Worm (Caenorhabditis elegans) whole organism, L2 larva: ENCODE measurements around the gene C46A5.6.

Experiments used
- F13H6.1 ChIP-seq: sonication (generic microtip); optimal IDR thresholded peaks from 2 replicates; lab custom pipeline; 2016; ENCODE audit warnings: missing genetic modification characterization, missing compliant biosample characterization
- R02D3.7 ChIP-seq: fragments of 150-350 bp; optimal IDR thresholded peaks from 2 replicates; lab custom pipeline; 2014; ENCODE audit warnings: missing biosample characterization, missing genetic modification characterization
- alr-1 ChIP-seq: fragments of 150-350 bp; optimal IDR thresholded peaks from 2 replicates; lab custom pipeline; 2014; ENCODE audit warnings: missing biosample characterization, missing genetic modification characterization
- aly-2 ChIP-seq: fragments of 150-350 bp; optimal IDR thresholded peaks from 2 replicates; lab custom pipeline; 2014; ENCODE audit warnings: missing biosample characterization, missing genetic modification characterization
- ama-1 ChIP-seq: fragments of 150-350 bp; optimal IDR thresholded peaks from 2 replicates; lab custom pipeline; 2018; ENCODE audit warnings: inconsistent platforms
- ceh-82 ChIP-seq: fragments of 150-350 bp; optimal IDR thresholded peaks from 2 replicates; lab custom pipeline; 2014; ENCODE audit warnings: missing biosample characterization, missing genetic modification characterization
- crh-2 ChIP-seq: sonication (generic microtip); optimal IDR thresholded peaks from 2 replicates; lab custom pipeline; 2017; ENCODE audit warnings: missing biosample characterization, missing genetic modification characterization
- elt-1 ChIP-seq: fragments of 150-350 bp; optimal IDR thresholded peaks from 2 replicates; lab custom pipeline; 2014; ENCODE audit warnings: missing biosample characterization, missing genetic modification characterization
- fos-1 ChIP-seq: fragments of 150-350 bp; optimal IDR thresholded peaks from 2 replicates; lab custom pipeline; 2014; ENCODE audit warnings: missing biosample characterization, missing genetic modification characterization
- lsy-2 ChIP-seq, 2 experiments: fragments of 150-350 bp in 1 of 2; sonication (generic microtip) in 1 of 2; optimal IDR thresholded peaks; 2 replicates each; lab custom pipeline; 2014 to 2017; ENCODE audit warnings: missing biosample characterization in 2 of 2, missing genetic modification characterization in 2 of 2
- mab-5 ChIP-seq: fragments of 150-350 bp; optimal IDR thresholded peaks from 2 replicates; lab custom pipeline; 2014; ENCODE audit warnings: missing biosample characterization, missing genetic modification characterization
- mbf-1 ChIP-seq: sonication (generic microtip); optimal IDR thresholded peaks from 2 replicates; lab custom pipeline; 2017; ENCODE audit warnings: missing biosample characterization, missing genetic modification characterization
- nhr-129 ChIP-seq: fragments of 150-350 bp; optimal IDR thresholded peaks from 2 replicates; lab custom pipeline; 2014; ENCODE audit warnings: missing biosample characterization, missing genetic modification characterization
- nhr-23 ChIP-seq: fragments of 150-350 bp; optimal IDR thresholded peaks from 2 replicates; lab custom pipeline; 2014; ENCODE audit warnings: missing biosample characterization, missing genetic modification reagents, missing genetic modification characterization
- nhr-237 ChIP-seq: fragments of 150-350 bp; optimal IDR thresholded peaks from 2 replicates; lab custom pipeline; 2014; ENCODE audit warnings: missing biosample characterization, missing genetic modification characterization
- nhr-6 ChIP-seq: fragments of 150-350 bp; optimal IDR thresholded peaks from 2 replicates; lab custom pipeline; 2014; ENCODE audit warnings: missing biosample characterization, missing genetic modification characterization
- skn-1 ChIP-seq: sonication (generic microtip); optimal IDR thresholded peaks from 2 replicates; lab custom pipeline; 2017; ENCODE audit warnings: missing biosample characterization, missing genetic modification characterization
- sma-9 ChIP-seq, 2 experiments: fragments of 150-350 bp in 1 of 2; sonication (generic microtip) in 1 of 2; optimal IDR thresholded peaks; 2 replicates each; lab custom pipeline; 2014 to 2016; ENCODE audit warnings: missing genetic modification characterization in 2 of 2, mild to moderate bottlenecking in 1 of 2, missing biosample characterization in 1 of 2, missing compliant biosample characterization in 1 of 2, missing genetic modification reagents in 1 of 2, moderate library complexity in 1 of 2
- unc-39 ChIP-seq: fragments of 150-350 bp; optimal IDR thresholded peaks from 2 replicates; lab custom pipeline; 2014; ENCODE audit warnings: missing biosample characterization, missing genetic modification characterization
- unc-55 ChIP-seq: fragments of 150-350 bp; sonication (generic microtip); optimal IDR thresholded peaks from 3 replicates; lab custom pipeline; 2014; ENCODE audit warnings: missing biosample characterization, missing genetic modification reagents, missing genetic modification characterization
- unc-62 ChIP-seq: fragments of 150-350 bp; optimal IDR thresholded peaks from 2 replicates; lab custom pipeline; 2014; ENCODE audit warnings: missing biosample characterization, missing genetic modification reagents, missing genetic modification characterization
- zag-1 ChIP-seq: fragments of 150-350 bp; optimal IDR thresholded peaks from 2 replicates; lab custom pipeline; 2014; ENCODE audit warnings: missing biosample characterization, missing genetic modification characterization
- ztf-1 ChIP-seq: fragments of 200-800 bp; sonication (Bioruptor generic); conservative IDR thresholded peaks from 2 replicates; pipeline ENCODE4 v1.3.6; 2022; ENCODE audit warnings: missing genetic modification characterization, missing compliant biosample characterization
- ztf-11 ChIP-seq: sonication (generic microtip); optimal IDR thresholded peaks from 2 replicates; lab custom pipeline; 2017; ENCODE audit warnings: missing biosample characterization, missing genetic modification characterization
- ztf-4 ChIP-seq: fragments of 150-350 bp; optimal IDR thresholded peaks from 2 replicates; lab custom pipeline; 2014; ENCODE audit warnings: missing biosample characterization, missing genetic modification characterization

The C46A5.6 gene

ce11 chrIV:7724912-7725311 lies 38.7 kb downstream of the C46A5.6 start:
- TF ChIP-seq unc-55 (GFP tag; lab: Kevin White, UChicago), result peak; percentile 32
- peak; percentile 64 for TF ChIP-seq mab-5 (tag; lab: Kevin White, UChicago)
- TF ChIP-seq skn-1, result no peak
- TF ChIP-seq fos-1, result no peak

- TF ChIP-seq aly-2 (no peak), mab-5 (tag; lab: Kevin White, UChicago) (peak; percentile 48), unc-55 (GFP tag; lab: Kevin White, UChicago) (no peak), lsy-2 (tag; optimal IDR thresholded peaks at IDR 0.05; lab: Kevin White, UChicago) (peak in 1 of 2 experiments; percentile 20), F13H6.1 (tag; lab: Kevin White, UChicago) (peak; percentile 24)
Measured at ce11 chrIV:7723555-7723954, 40.1 kb downstream of the C46A5.6 start.

ce11 chrIV:7722806-7723205 lies 40.8 kb downstream of the C46A5.6 start, which contains the start of gene C50F7.6:
C50F7.6 (minus strand) TSS chrIV:7723199.
- TF ChIP-seq skn-1 (no peak), ama-1 (lab: Kevin White, UChicago) (no peak), unc-62 (no peak), ztf-4 (tag; lab: Kevin White, UChicago) (no peak), fos-1 (no peak), sma-9 (GFP tag; optimal IDR thresholded peaks at IDR 0.05; lab: Kevin White, UChicago) (no peak), sma-9 (tag; optimal IDR thresholded peaks at IDR 0.05; lab: Kevin White, UChicago) (no peak), nhr-6 (tag; lab: Kevin White, UChicago) (no peak)

ce11 chrIV:7717916-7718315 lies 45.7 kb downstream of the C46A5.6 start, which contains the start of gene F33D4.6:
F33D4.6 (minus strand) TSS chrIV:7718016.
- TF ChIP-seq crh-2 (tag; lab: Kevin White, UChicago) (no peak), ceh-82 (no peak), mbf-1 (tag; lab: Kevin White, UChicago) (no peak), R02D3.7 (tag; lab: Kevin White, UChicago) (no peak), fos-1 (no peak), unc-39 (tag; lab: Kevin White, UChicago) (no peak), nhr-23 (tag; lab: Kevin White, UChicago) (no peak), alr-1 (tag; lab: Kevin White, UChicago) (no peak), unc-62 (no peak)
- TF ChIP-seq, all 48 proteins: peak for 0

ce11 chrIV:7712252-7712651 lies 51.4 kb downstream of the C46A5.6 start:
- TF ChIP-seq ztf-11 (tag; lab: Kevin White, UChicago) (no peak), R02D3.7 (tag; lab: Kevin White, UChicago) (no peak)
- TF ChIP-seq, all 48 proteins: peak for 0

- TF ChIP-seq nhr-129 (tag; lab: Kevin White, UChicago) (peak; percentile 12), sma-9 (GFP tag; optimal IDR thresholded peaks at IDR 0.05; lab: Kevin White, UChicago) (peak; percentile 62), sma-9 (tag; optimal IDR thresholded peaks at IDR 0.05; lab: Kevin White, UChicago) (no peak), crh-2 (tag; lab: Kevin White, UChicago) (peak; percentile 49), nhr-237 (tag; lab: Kevin White, UChicago) (no peak), zag-1 (tag; lab: Kevin White, UChicago) (no peak), ztf-1 (GFP tag; lab: Robert Waterston, UW) (no peak), R02D3.7 (tag; lab: Kevin White, UChicago) (no peak), elt-1 (no peak), fos-1 (peak; percentile 99), ztf-4 (tag; lab: Kevin White, UChicago) (no peak)
Measured at ce11 chrIV:7710824-7711223, 52.8 kb downstream of the C46A5.6 start, which contains the start of gene nhr-8. nhr-8 (plus strand) TSS chrIV:7710983.
